Worm (Caenorhabditis elegans): ENCODE measurements around the gene ugt-48.

- TF ChIP-seq mep-1 (tag; optimal IDR thresholded peaks at IDR 0.05) = no peak
- no peak for TF ChIP-seq zag-1 (tag; optimal IDR thresholded peaks at IDR 0.05)
- no peak for TF ChIP-seq spr-1 (tag; optimal IDR thresholded peaks at IDR 0.05)
These were observed 40.1 kb upstream of the ugt-48 start for ce11 chrV:5587955-5588354.
